Fruit fly (Drosophila melanogaster) whole organism, prepupa: ENCODE results near the gene Naa80.

Experiments
- Blimp-1 ChIP-seq: fragments of 200-800 bp; sonication (Bioruptor generic); optimal IDR thresholded peaks from 3 replicates; lab custom pipeline; 2017; ENCODE audit warnings: missing biosample characterization, missing genetic modification characterization, mild to moderate bottlenecking, moderate library complexity, missing genetic modification reagents
- CG11902 ChIP-seq: fragments of 200-800 bp; sonication (Bioruptor generic); optimal IDR thresholded peaks from 3 replicates; lab custom pipeline; 2016; ENCODE audit warnings: missing biosample characterization, missing genetic modification characterization
- CG16779 ChIP-seq: fragments of 200-800 bp; sonication (Bioruptor generic); optimal IDR thresholded peaks from 3 replicates; lab custom pipeline; 2017; ENCODE audit warnings: missing biosample characterization, mild to moderate bottlenecking, missing genetic modification characterization
- CG34406 ChIP-seq: fragments of 200-800 bp; sonication (Bioruptor generic); optimal IDR thresholded peaks from 3 replicates; lab custom pipeline; 2016; ENCODE audit warnings: missing biosample characterization, missing genetic modification characterization
- CG6854 ChIP-seq: fragments of 200-800 bp; sonication (Bioruptor generic); optimal IDR thresholded peaks from 2 replicates; lab custom pipeline; 2017; ENCODE audit warnings: missing biosample characterization, mild to moderate bottlenecking, missing genetic modification characterization
- Gug ChIP-seq: fragments of 200-800 bp; sonication (Bioruptor generic); IDR thresholded peaks from 2 replicates; pipeline ENCODE4 v1.3.6; 2022; ENCODE audit warnings: missing biosample characterization, missing genetic modification characterization
- OdsH ChIP-seq: fragments of 200-800 bp; sonication (Bioruptor generic); optimal IDR thresholded peaks from 3 replicates; lab custom pipeline; 2016; ENCODE audit warnings: missing biosample characterization, missing genetic modification characterization
- achi ChIP-seq: fragments of 200-800 bp; sonication (Bioruptor generic); optimal IDR thresholded peaks from 3 replicates; lab custom pipeline; 2016; ENCODE audit warnings: missing biosample characterization, missing genetic modification characterization
- dsx ChIP-seq: fragments of 200-800 bp; optimal IDR thresholded peaks from 3 replicates; lab custom pipeline; 2019; ENCODE audit warnings: missing biosample characterization, mild to moderate bottlenecking, missing genetic modification characterization, moderate library complexity; ENCODE audit not compliant: poor library complexity, severe bottlenecking
- eg ChIP-seq: fragments of 200-800 bp; sonication (Bioruptor generic); IDR thresholded peaks from 3 replicates; pipeline ENCODE4 v1.3.6; 2022; ENCODE audit warnings: missing biosample characterization, missing genetic modification characterization
- svp ChIP-seq: fragments of 200-800 bp; sonication (Bioruptor generic); peaks from one replicate; lab custom pipeline; 2016; ENCODE audit warnings: missing biosample characterization, missing genetic modification characterization
- vri ChIP-seq: fragments of 200-800 bp; sonication (Bioruptor generic); optimal IDR thresholded peaks from 3 replicates; lab custom pipeline; 2016; ENCODE audit warnings: missing biosample characterization, mild to moderate bottlenecking, missing genetic modification characterization

DNA sequence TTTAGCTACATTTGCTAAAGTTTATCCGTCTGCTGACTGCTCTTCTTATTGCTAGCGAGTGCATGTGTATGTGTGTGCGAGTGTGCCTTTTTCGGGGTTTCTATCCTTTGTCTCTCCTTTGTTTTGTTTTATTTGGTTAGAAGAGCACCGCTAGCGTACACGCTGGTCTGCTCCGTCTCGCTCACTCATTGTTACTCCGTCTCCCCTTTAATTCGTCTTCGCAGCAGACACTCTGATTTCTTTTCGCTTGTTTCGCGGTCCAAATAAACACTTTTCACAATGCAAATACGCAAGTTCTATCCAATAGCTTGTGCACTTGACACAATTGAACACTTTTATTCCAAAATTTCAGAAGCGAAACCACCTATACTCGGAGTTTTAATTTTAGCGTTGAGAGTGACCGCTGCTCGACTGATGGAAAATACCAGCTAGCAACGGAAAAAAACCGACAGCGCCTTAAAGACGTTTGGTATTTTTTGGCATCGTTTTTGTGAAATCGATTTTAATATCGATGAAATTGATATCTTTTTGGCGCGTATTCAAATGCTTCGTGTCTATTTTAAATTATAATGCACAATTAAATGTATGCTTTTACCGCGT, 41.4 kb downstream of the Naa80 start, which contains the start of gene FBXO11:
- TF ChIP-seq CG6854 (GFP tag; lab: Kevin White, UChicago): peak; percentile 73
- TF ChIP-seq vri (GFP tag; lab: Kevin White, UChicago): no peak
- TF ChIP-seq CG16779 (tag; lab: Kevin White, UChicago): peak; percentile 77
- no peak for TF ChIP-seq dsx
- no peak for TF ChIP-seq CG34406 (GFP tag; lab: Kevin White, UChicago)
- TF ChIP-seq achi (GFP tag; lab: Kevin White, UChicago): no peak
- no peak for TF ChIP-seq OdsH (GFP tag; lab: Kevin White, UChicago)
- TF ChIP-seq Gug: no peak
- peak; percentile 33 for TF ChIP-seq Blimp-1 (GFP tag; lab: Kevin White, UChicago)
- peak; percentile 80 for TF ChIP-seq eg (GFP tag; lab: Robert Waterston, UW)
- TF ChIP-seq svp (GFP tag; lab: Kevin White, UChicago): no peak
- TF ChIP-seq CG11902: no peak
